Worm (Caenorhabditis elegans) whole organism, L1 larva: ENCODE measurements around the gene fndc-1.

Source experiments
- C34B4.2 ChIP-seq: sonication (generic microtip); optimal IDR thresholded peaks from 2 replicates; lab custom pipeline; 2017; ENCODE audit warnings: mild to moderate bottlenecking, missing genetic modification characterization, missing compliant biosample characterization
- F16B12.6 ChIP-seq: fragments of 150-350 bp; optimal IDR thresholded peaks from 2 replicates; lab custom pipeline; 2014; ENCODE audit warnings: missing biosample characterization, missing genetic modification characterization
- Y116A8C.19 ChIP-seq: sonication (generic microtip); optimal IDR thresholded peaks from 2 replicates; lab custom pipeline; 2016; ENCODE audit warnings: missing compliant biosample characterization, missing genetic modification characterization, borderline replicate concordance
- blmp-1 ChIP-seq: fragments of 150-350 bp; optimal IDR thresholded peaks from 2 replicates; lab custom pipeline; 2014; ENCODE audit warnings: missing biosample characterization, missing genetic modification characterization
- ceh-82 ChIP-seq, 3 experiments: fragments of 150-350 bp in 1 of 3; sonication (generic microtip) in 2 of 3; optimal IDR thresholded peaks; 2 replicates each; lab custom pipeline; 2014 to 2017; ENCODE audit warnings: missing biosample characterization in 3 of 3, missing genetic modification characterization in 3 of 3
- dpl-1 ChIP-seq, 3 experiments: fragments of 150-350 bp in 2 of 3; sonication (generic microtip) in 1 of 3; optimal IDR thresholded peaks; 2 replicates each; lab custom pipeline; 2014 to 2017; ENCODE audit warnings: missing biosample characterization in 3 of 3, missing genetic modification characterization in 3 of 3, missing genetic modification reagents in 3 of 3
- efl-1 ChIP-seq, 4 experiments: fragments of 150-350 bp; optimal IDR thresholded peaks in 3 of 4; peaks in 1 of 4; 1 replicate in 1 of 4; 2 replicates in 3 of 4; lab custom pipeline; 2014; ENCODE audit warnings: missing biosample characterization in 2 of 4, missing genetic modification characterization in 2 of 4, missing genetic modification reagents in 2 of 4
- egl-13 ChIP-seq: sonication (generic microtip); optimal IDR thresholded peaks from 2 replicates; lab custom pipeline; 2016; ENCODE audit warnings: missing genotype, missing genetic modification reagents, missing genetic modification characterization, missing compliant biosample characterization
- ets-5 ChIP-seq: fragments of 200-800 bp; sonication (Bioruptor generic); IDR thresholded peaks from 2 replicates; pipeline ENCODE4 v1.3.6; 2022; ENCODE audit warnings: missing genetic modification characterization, missing compliant biosample characterization
- fos-1 ChIP-seq: fragments of 150-350 bp; optimal IDR thresholded peaks from 2 replicates; lab custom pipeline; 2014; ENCODE audit warnings: missing biosample characterization, missing genetic modification characterization
- grh-1 ChIP-seq: fragments of 200-800 bp; sonication (Bioruptor generic); IDR thresholded peaks from 2 replicates; pipeline ENCODE4 v1.3.6; 2022; ENCODE audit warnings: missing genetic modification reagents, missing genetic modification characterization, missing compliant biosample characterization
- hlh-17 ChIP-seq: fragments of 200-800 bp; sonication (Bioruptor generic); optimal IDR thresholded peaks from 2 replicates; lab custom pipeline; 2018; ENCODE audit warnings: missing genetic modification characterization, mild to moderate bottlenecking, missing compliant biosample characterization, moderate library complexity, borderline replicate concordance
- hpl-2 ChIP-seq: fragments of 150-350 bp; optimal IDR thresholded peaks from 2 replicates; lab custom pipeline; 2014; ENCODE audit warnings: missing biosample characterization, missing genetic modification reagents, missing genetic modification characterization
- lin-14 ChIP-seq: fragments of 200-800 bp; sonication (Bioruptor generic); optimal IDR thresholded peaks from 2 replicates; lab custom pipeline; 2018; ENCODE audit warnings: mild to moderate bottlenecking, missing genetic modification characterization, moderate library complexity, missing compliant biosample characterization
- lin-15B ChIP-seq: fragments of 150-350 bp; sonication (generic microtip); optimal IDR thresholded peaks from 3 replicates; lab custom pipeline; 2014; ENCODE audit warnings: missing biosample characterization, missing genetic modification characterization
- lin-39 ChIP-seq: fragments of 150-350 bp; optimal IDR thresholded peaks from 2 replicates; lab custom pipeline; 2014; ENCODE audit warnings: missing biosample characterization, missing genetic modification reagents, missing genetic modification characterization
- lsy-2 ChIP-seq, 2 experiments: fragments of 150-350 bp; optimal IDR thresholded peaks; 2 replicates each; lab custom pipeline; 2014; ENCODE audit warnings: missing biosample characterization in 2 of 2, missing genetic modification characterization in 2 of 2
- nhr-19 ChIP-seq: fragments of 200-800 bp; sonication (Bioruptor generic); conservative IDR thresholded peaks from 2 replicates; pipeline ENCODE4 v1.3.6; 2022; ENCODE audit warnings: missing genetic modification characterization, missing compliant biosample characterization
- nhr-28 ChIP-seq: fragments of 150-350 bp; optimal IDR thresholded peaks from 2 replicates; lab custom pipeline; 2014; ENCODE audit warnings: missing biosample characterization, missing genetic modification characterization
- nhr-71 ChIP-seq: sonication (generic microtip); optimal IDR thresholded peaks from 2 replicates; lab custom pipeline; 2016; ENCODE audit warnings: mild to moderate bottlenecking, missing genetic modification characterization, moderate library complexity, missing compliant biosample characterization
- nhr-85 ChIP-seq: sonication (generic microtip); peaks from one replicate; lab custom pipeline; 2016; ENCODE audit warnings: missing genetic modification characterization, inconsistent platforms, missing compliant biosample characterization
- nhr-90 ChIP-seq: sonication (generic microtip); optimal IDR thresholded peaks from 2 replicates; lab custom pipeline; 2016; ENCODE audit warnings: mild to moderate bottlenecking, missing genetic modification characterization, missing compliant biosample characterization; ENCODE audit not compliant: poor library complexity
- pag-3 ChIP-seq: sonication (generic microtip); optimal IDR thresholded peaks from 2 replicates; lab custom pipeline; 2017; ENCODE audit warnings: missing genetic modification characterization, mild to moderate bottlenecking, missing compliant biosample characterization, antibody characterized with exemption, borderline replicate concordance; ENCODE audit not compliant: insufficient read depth
- pax-3 ChIP-seq: fragments of 200-800 bp; sonication (Bioruptor generic); optimal IDR thresholded peaks from 2 replicates; lab custom pipeline; 2018; ENCODE audit warnings: mild to moderate bottlenecking, missing genetic modification characterization, moderate library complexity, missing compliant biosample characterization
- pqm-1 ChIP-seq: sonication (generic microtip); optimal IDR thresholded peaks from 3 replicates; lab custom pipeline; 2017; ENCODE audit warnings: missing biosample characterization, missing genetic modification characterization
- rnt-1 ChIP-seq: sonication (generic microtip); optimal IDR thresholded peaks from 2 replicates; lab custom pipeline; 2016; ENCODE audit warnings: mild to moderate bottlenecking, missing genetic modification characterization, moderate library complexity, missing compliant biosample characterization
- snpc-4 ChIP-seq: fragments of 150-350 bp; optimal IDR thresholded peaks from 2 replicates; lab custom pipeline; 2014; ENCODE audit warnings: missing biosample characterization, missing genetic modification characterization
- snu-23 ChIP-seq: sonication (generic microtip); optimal IDR thresholded peaks from 2 replicates; lab custom pipeline; 2016; ENCODE audit warnings: missing genetic modification characterization, missing compliant biosample characterization
- tbx-2 ChIP-seq: sonication (generic microtip); optimal IDR thresholded peaks from 2 replicates; lab custom pipeline; 2016; ENCODE audit warnings: missing genetic modification characterization, missing compliant biosample characterization
- unc-130 ChIP-seq: fragments of 150-350 bp; optimal IDR thresholded peaks from 2 replicates; lab custom pipeline; 2017; ENCODE audit warnings: missing biosample characterization, missing genetic modification characterization, inconsistent platforms
- unc-30 ChIP-seq: sonication (generic microtip); optimal IDR thresholded peaks from 2 replicates; lab custom pipeline; 2017; ENCODE audit warnings: missing biosample characterization, missing genetic modification characterization
- unc-62 ChIP-seq: fragments of 150-350 bp; optimal IDR thresholded peaks from 2 replicates; lab custom pipeline; 2014; ENCODE audit warnings: missing biosample characterization, missing genetic modification reagents, missing genetic modification characterization
- unc-98 ChIP-seq: fragments of 200-800 bp; sonication (Bioruptor generic); IDR thresholded peaks from 2 replicates; pipeline ENCODE4 v1.3.6; 2022; ENCODE audit warnings: missing genetic modification characterization, missing compliant biosample characterization
- vab-15 ChIP-seq: sonication (generic microtip); optimal IDR thresholded peaks from 2 replicates; lab custom pipeline; 2017; ENCODE audit warnings: missing genotype, mild to moderate bottlenecking, missing genetic modification characterization, missing compliant biosample characterization
- zag-1 ChIP-seq: fragments of 150-350 bp; optimal IDR thresholded peaks from 2 replicates; lab custom pipeline; 2014; ENCODE audit warnings: missing biosample characterization, missing genetic modification characterization
- ztf-11 ChIP-seq, 2 experiments: sonication (generic microtip); optimal IDR thresholded peaks; 2 replicates each; lab custom pipeline; 2016 to 2017; ENCODE audit warnings: missing genetic modification characterization in 2 of 2, missing biosample characterization in 1 of 2, missing compliant biosample characterization in 1 of 2

The fndc-1 gene

ce11 chrII:11283013-11283412 lies 45.9 kb upstream of the fndc-1 start:
- TF ChIP-seq lin-14 (GFP tag; lab: Kevin White, UChicago) = no peak
- TF ChIP-seq Y116A8C.19 = no peak
- no peak for TF ChIP-seq pax-3 (tag; lab: Kevin White, UChicago)
- no peak for TF ChIP-seq F16B12.6 (tag; lab: Kevin White, UChicago)
- TF ChIP-seq unc-62 (GFP tag; lab: Kevin White, UChicago) = no peak
- no peak for TF ChIP-seq lin-39 (tag; lab: Kevin White, UChicago)
- peak; percentile 29 for TF ChIP-seq unc-130 (tag; lab: Kevin White, UChicago)
- TF ChIP-seq egl-13 (tag; lab: Kevin White, UChicago) = no peak
- TF ChIP-seq efl-1 (optimal IDR thresholded peaks at IDR 0.05; lab: Kevin White, UChicago) = no peak
- peak in 1 of 2 experiments; percentile 88 for TF ChIP-seq efl-1 (GFP tag; optimal IDR thresholded peaks at IDR 0.05 in 1 of 2; lab: Kevin White, UChicago)
- TF ChIP-seq nhr-19 (GFP tag; lab: Robert Waterston, UW) = no peak
- TF ChIP-seq dpl-1 (GFP tag; optimal IDR thresholded peaks at IDR 0.05; lab: Kevin White, UChicago) = no peak
- no peak for TF ChIP-seq pqm-1 (tag; lab: Kevin White, UChicago)
- peak; percentile 44 for TF ChIP-seq rnt-1 (tag; lab: Kevin White, UChicago)

ce11 chrII:11281666-11282065 lies 44.5 kb upstream of the fndc-1 start, which contains the start of gene unc-130:
Gene unc-130, plus strand, starts transcription at chrII:11281966.
- no peak for TF ChIP-seq ztf-11 (tag; optimal IDR thresholded peaks at IDR 0.05; lab: Kevin White, UChicago)
- TF ChIP-seq hpl-2 (GFP tag; lab: Kevin White, UChicago) = no peak
- no peak for TF ChIP-seq dpl-1 (GFP tag; optimal IDR thresholded peaks at IDR 0.05; lab: Kevin White, UChicago)
- TF ChIP-seq egl-13 (tag; lab: Kevin White, UChicago) = no peak
- no peak for TF ChIP-seq pag-3
- no peak for TF ChIP-seq rnt-1 (tag; lab: Kevin White, UChicago)
- TF ChIP-seq C34B4.2 = no peak
- no peak for TF ChIP-seq nhr-28 (tag; lab: Kevin White, UChicago)
- no peak for TF ChIP-seq grh-1
- TF ChIP-seq ets-5 (GFP tag; lab: Robert Waterston, UW) = no peak
- TF ChIP-seq zag-1 (tag; lab: Kevin White, UChicago) = no peak
- TF ChIP-seq hlh-17 = no peak
- no peak for TF ChIP-seq unc-30 (tag; lab: Kevin White, UChicago)
- TF ChIP-seq snpc-4 (tag; lab: Kevin White, UChicago) = no peak

ce11 chrII:11281177-11281576 lies 44.1 kb upstream of the fndc-1 start:
- TF ChIP-seq nhr-19 (GFP tag; lab: Robert Waterston, UW) (0 out of 2 replicates have a peak, but pooled peaks have one; percentile 12), lin-15B (tag; lab: Kevin White, UChicago) (no peak), lin-14 (GFP tag; lab: Kevin White, UChicago) (no peak), nhr-71 (tag; lab: Kevin White, UChicago) (peak; percentile 22), unc-130 (tag; lab: Kevin White, UChicago) (peak; percentile 94), vab-15 (tag; lab: Kevin White, UChicago) (no peak), nhr-85 (tag; lab: Kevin White, UChicago) (peak; percentile 54), lsy-2 (tag; optimal IDR thresholded peaks at IDR 0.05; lab: Kevin White, UChicago) (peak; percentile 45 to 84), unc-98 (no peak), snu-23 (GFP tag; lab: Kevin White, UChicago) (peak; percentile 1), ets-5 (GFP tag; lab: Robert Waterston, UW) (no peak), rnt-1 (tag; lab: Kevin White, UChicago) (peak; percentile 54), pqm-1 (tag; lab: Kevin White, UChicago) (no peak)

ce11 chrII:11279971-11280370 lies 42.8 kb upstream of the fndc-1 start:
- TF ChIP-seq nhr-85 (tag; lab: Kevin White, UChicago) (peak; percentile 56), fos-1 (no peak), ceh-82 (tag; optimal IDR thresholded peaks at IDR 0.05; lab: Kevin White, UChicago) (no peak), blmp-1 (tag; lab: Kevin White, UChicago) (peak; percentile 32), rnt-1 (tag; lab: Kevin White, UChicago) (peak; percentile 14), unc-130 (tag; lab: Kevin White, UChicago) (peak; percentile 32), nhr-90 (tag; lab: Kevin White, UChicago) (peak; percentile 1), lsy-2 (tag; optimal IDR thresholded peaks at IDR 0.05; lab: Kevin White, UChicago) (peak; percentile 12 to 45), tbx-2 (tag; lab: Kevin White, UChicago) (peak; percentile 6), C34B4.2 (no peak)
